Worm (Caenorhabditis elegans) whole organism, mixed stage, embryonic: ENCODE results near the gene ZC376.8.

Experiments used
- M03D4.4 ChIP-seq: sonication (generic microtip); optimal IDR thresholded peaks from 2 replicates; lab custom pipeline; 2017; ENCODE audit warnings: mild to moderate bottlenecking, missing genetic modification characterization, missing compliant biosample characterization
- ceh-83 ChIP-seq: fragments of 200-800 bp; sonication (Bioruptor generic); optimal IDR thresholded peaks from 2 replicates; lab custom pipeline; 2018; ENCODE audit warnings: mild to moderate bottlenecking, missing genetic modification characterization, missing compliant biosample characterization
- ces-1 ChIP-seq: fragments of 150-350 bp; optimal IDR thresholded peaks from 2 replicates; lab custom pipeline; 2014; ENCODE audit warnings: missing biosample characterization, missing genetic modification reagents, missing genetic modification characterization
- cnd-1 ChIP-seq: fragments of 200-800 bp; sonication (Bioruptor generic); optimal IDR thresholded peaks from 2 replicates; lab custom pipeline; 2018; ENCODE audit warnings: mild to moderate bottlenecking, missing genetic modification characterization, missing compliant biosample characterization
- elt-3 ChIP-seq: fragments of 150-350 bp; optimal IDR thresholded peaks from 2 replicates; lab custom pipeline; 2014; ENCODE audit warnings: missing biosample characterization, missing genetic modification characterization
- flh-1 ChIP-seq: fragments of 200-800 bp; sonication (Bioruptor generic); optimal IDR thresholded peaks from 2 replicates; lab custom pipeline; 2018; ENCODE audit warnings: mild to moderate bottlenecking, missing genetic modification characterization, moderate library complexity, missing compliant biosample characterization
- ham-2 ChIP-seq: fragments of 200-800 bp; sonication (Bioruptor generic); optimal IDR thresholded peaks from 2 replicates; lab custom pipeline; 2018; ENCODE audit warnings: mild to moderate bottlenecking, missing genetic modification characterization, missing compliant biosample characterization
- hlh-1 ChIP-seq: fragments of 150-350 bp; optimal IDR thresholded peaks from 2 replicates; lab custom pipeline; 2014; ENCODE audit warnings: missing biosample characterization, missing genetic modification reagents, missing genetic modification characterization
- lin-13 ChIP-seq: fragments of 150-350 bp; optimal IDR thresholded peaks from 2 replicates; lab custom pipeline; 2014; ENCODE audit warnings: missing biosample characterization, missing genetic modification characterization
- lin-32 ChIP-seq: fragments of 200-800 bp; sonication (Bioruptor generic); optimal IDR thresholded peaks from 2 replicates; lab custom pipeline; 2018; ENCODE audit warnings: mild to moderate bottlenecking, missing genetic modification characterization, missing compliant biosample characterization
- lsy-2 ChIP-seq: fragments of 150-350 bp; optimal IDR thresholded peaks from 2 replicates; lab custom pipeline; 2014; ENCODE audit warnings: missing biosample characterization, missing genetic modification characterization
- mab-5 ChIP-seq: fragments of 150-350 bp; optimal IDR thresholded peaks from 2 replicates; lab custom pipeline; 2014; ENCODE audit warnings: missing biosample characterization, missing genetic modification characterization
- mep-1 ChIP-seq: fragments of 150-350 bp; optimal IDR thresholded peaks from 2 replicates; lab custom pipeline; 2017; ENCODE audit warnings: missing biosample characterization, missing genetic modification reagents, missing genetic modification characterization, inconsistent platforms
- mls-2 ChIP-seq: sonication (generic microtip); optimal IDR thresholded peaks from 2 replicates; lab custom pipeline; 2016; ENCODE audit warnings: mild to moderate bottlenecking, missing genetic modification characterization, moderate library complexity, missing compliant biosample characterization
- nhr-12 ChIP-seq: fragments of 150-350 bp; optimal IDR thresholded peaks from 2 replicates; lab custom pipeline; 2014; ENCODE audit warnings: missing biosample characterization, missing genetic modification characterization
- nhr-2 ChIP-seq: fragments of 150-350 bp; optimal IDR thresholded peaks from 2 replicates; lab custom pipeline; 2014; ENCODE audit warnings: missing biosample characterization, missing genetic modification characterization
- nhr-237 ChIP-seq: fragments of 150-350 bp; optimal IDR thresholded peaks from 2 replicates; lab custom pipeline; 2014; ENCODE audit warnings: missing biosample characterization, missing genetic modification characterization
- nhr-76 ChIP-seq: sonication (generic microtip); optimal IDR thresholded peaks from 2 replicates; lab custom pipeline; 2017; ENCODE audit warnings: missing biosample characterization, missing genetic modification characterization
- pha-4 ChIP-seq: fragments of 150-350 bp; optimal IDR thresholded peaks from 2 replicates; lab custom pipeline; 2018; ENCODE audit warnings: missing biosample characterization, missing genetic modification reagents, missing genetic modification characterization
- sem-2 ChIP-seq: fragments of 200-800 bp; sonication (Bioruptor generic); optimal IDR thresholded peaks from 2 replicates; lab custom pipeline; 2018; ENCODE audit warnings: mild to moderate bottlenecking, missing genetic modification characterization, missing compliant biosample characterization
- snpc-4 ChIP-seq: fragments of 150-350 bp; optimal IDR thresholded peaks from 2 replicates; lab custom pipeline; 2014; ENCODE audit warnings: missing biosample characterization, missing genetic modification characterization
- sptf-1 ChIP-seq: sonication (generic microtip); optimal IDR thresholded peaks from 2 replicates; lab custom pipeline; 2017; ENCODE audit warnings: mild to moderate bottlenecking, missing genetic modification characterization, moderate library complexity, missing compliant biosample characterization
- tbx-8 ChIP-seq: fragments of 200-800 bp; sonication (Bioruptor generic); optimal IDR thresholded peaks from 2 replicates; lab custom pipeline; 2018; ENCODE audit warnings: mild to moderate bottlenecking, missing genetic modification characterization, moderate library complexity, missing compliant biosample characterization
- unc-120 ChIP-seq: sonication (generic microtip); optimal IDR thresholded peaks from 2 replicates; lab custom pipeline; 2017; ENCODE audit warnings: missing genetic modification characterization, missing compliant biosample characterization; ENCODE audit not compliant: poor library complexity, severe bottlenecking
- unc-39 ChIP-seq: fragments of 150-350 bp; optimal IDR thresholded peaks from 2 replicates; lab custom pipeline; 2014; ENCODE audit warnings: missing biosample characterization, missing genetic modification characterization
- unc-62 ChIP-seq: fragments of 150-350 bp; optimal IDR thresholded peaks from 2 replicates; lab custom pipeline; 2014; ENCODE audit warnings: missing biosample characterization, missing genetic modification reagents, missing genetic modification characterization
- zip-8 ChIP-seq: fragments of 150-350 bp; optimal IDR thresholded peaks from 2 replicates; lab custom pipeline; 2014; ENCODE audit warnings: missing biosample characterization, missing genetic modification characterization
- ztf-11 ChIP-seq: fragments of 150-350 bp; optimal IDR thresholded peaks from 2 replicates; lab custom pipeline; 2014; ENCODE audit warnings: missing biosample characterization, missing genetic modification characterization

The ZC376.8 gene

ce11 chrV:14212813-14213212 lies 32.8 kb downstream of the ZC376.8 start:
- no peak for TF ChIP-seq ztf-11 (tag; lab: Kevin White, UChicago)
- TF ChIP-seq flh-1 (GFP tag; lab: Kevin White, UChicago) = no peak
- no peak for TF ChIP-seq mab-5 (tag; lab: Kevin White, UChicago)
- no peak for TF ChIP-seq pha-4
- no peak for TF ChIP-seq nhr-2 (tag; lab: Kevin White, UChicago)
- no peak for TF ChIP-seq lin-32 (GFP tag; lab: Kevin White, UChicago)
- no peak for TF ChIP-seq sptf-1 (tag; lab: Kevin White, UChicago)
- no peak for TF ChIP-seq mls-2
- no peak for TF ChIP-seq nhr-76 (tag; lab: Kevin White, UChicago)
- TF ChIP-seq unc-39 (tag; lab: Kevin White, UChicago) = no peak
- TF ChIP-seq ham-2 (GFP tag; lab: Kevin White, UChicago) = no peak
- no peak for TF ChIP-seq zip-8
- TF ChIP-seq, all 35 proteins: peak for 0

DNA sequence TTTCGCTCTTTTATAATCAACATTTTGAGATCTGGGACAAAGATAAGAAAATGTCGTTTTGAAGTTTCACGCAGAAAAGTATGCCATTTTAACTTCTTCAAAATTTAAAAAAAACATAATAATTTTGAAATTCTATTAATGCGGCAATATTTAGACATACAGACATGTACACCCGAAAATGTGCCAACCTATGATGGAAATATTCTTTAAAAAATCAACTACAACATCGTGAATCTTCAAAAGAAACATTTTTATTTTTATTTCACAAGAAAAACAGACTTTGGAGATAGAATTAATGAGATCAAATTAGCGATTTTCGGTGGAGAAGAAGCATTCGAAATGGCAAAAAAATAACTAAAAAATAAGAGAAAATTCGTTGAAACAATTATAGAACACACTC lies 35.1 kb downstream of the ZC376.8 start, which contains the start of gene T16A9.5:
Gene T16A9.5 (minus strand): TSS at position 101 of the 400 bp plus-strand sequence.
- TF ChIP-seq sem-2 = no peak
- TF ChIP-seq mls-2 = no peak
- TF ChIP-seq mab-5 (tag; lab: Kevin White, UChicago) = no peak
- no peak for TF ChIP-seq ham-2 (GFP tag; lab: Kevin White, UChicago)
- TF ChIP-seq nhr-2 (tag; lab: Kevin White, UChicago) = no peak
- no peak for TF ChIP-seq pha-4
- TF ChIP-seq cnd-1 (tag; lab: Kevin White, UChicago) = no peak
- TF ChIP-seq nhr-76 (tag; lab: Kevin White, UChicago) = no peak

DNA sequence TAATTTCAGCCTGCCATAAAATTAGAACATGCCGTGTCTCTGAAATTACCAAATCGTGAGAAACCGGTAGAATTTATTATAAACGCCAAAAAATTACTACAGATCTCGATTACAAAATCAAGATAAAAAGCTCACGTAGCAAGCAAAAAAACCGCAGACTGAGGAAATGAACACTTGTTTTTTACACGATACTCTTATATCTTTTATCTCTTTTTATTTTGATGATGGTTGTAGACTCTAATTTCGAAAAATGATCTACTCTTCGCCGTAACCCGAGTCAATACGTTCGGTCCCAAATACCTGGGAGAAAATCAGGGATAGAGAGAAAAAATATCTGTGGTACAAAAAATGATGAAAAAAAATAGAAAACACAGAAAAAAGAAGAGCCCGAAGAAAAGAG lies 43.1 kb downstream of the ZC376.8 start:
- TF ChIP-seq zip-8 (no peak), flh-1 (GFP tag; lab: Kevin White, UChicago) (no peak), elt-3 (no peak), nhr-237 (no peak), nhr-12 (tag; lab: Kevin White, UChicago) (no peak), tbx-8 (no peak), lin-32 (GFP tag; lab: Kevin White, UChicago) (no peak), ces-1 (no peak), ham-2 (GFP tag; lab: Kevin White, UChicago) (no peak), ztf-11 (tag; lab: Kevin White, UChicago) (no peak), unc-39 (tag; lab: Kevin White, UChicago) (no peak), mls-2 (no peak), snpc-4 (tag; lab: Kevin White, UChicago) (no peak), ceh-83 (GFP tag; lab: Kevin White, UChicago) (no peak), mab-5 (tag; lab: Kevin White, UChicago) (no peak), sem-2 (no peak), M03D4.4 (tag; lab: Kevin White, UChicago) (no peak), lsy-2 (no peak), pha-4 (no peak)

DNA sequence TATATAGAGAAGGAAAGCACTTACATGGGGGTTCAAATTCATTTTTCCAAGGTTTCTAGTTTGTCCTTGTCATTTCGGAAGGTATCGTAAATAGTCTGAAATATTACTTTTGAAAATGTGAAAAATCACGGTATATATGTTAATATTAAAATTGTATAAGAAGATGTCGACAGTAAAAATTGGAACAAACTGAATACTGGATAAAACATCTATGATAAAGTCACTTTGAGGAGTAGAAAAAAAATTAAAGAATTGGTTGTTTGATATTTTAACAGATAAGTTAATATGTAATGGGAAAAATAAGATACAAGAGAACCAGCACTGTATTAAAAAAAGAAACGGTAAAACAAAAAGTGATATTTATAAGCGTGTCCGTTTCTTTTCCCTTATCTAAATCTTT lies 46.3 kb downstream of the ZC376.8 start, which contains the start of gene nep-21:
Gene nep-21 (minus strand): TSS at position 101 of the 400 bp plus-strand sequence.
- TF ChIP-seq unc-120 (tag; lab: Kevin White, UChicago) (no peak), lin-13 (tag; lab: Kevin White, UChicago) (no peak), mep-1 (no peak), pha-4 (no peak), unc-62 (GFP tag; lab: Kevin White, UChicago) (no peak), hlh-1 (no peak), nhr-2 (tag; lab: Kevin White, UChicago) (no peak), lsy-2 (no peak)
